Worm (Caenorhabditis elegans): ENCODE results near the gene srh-166.

DNA sequence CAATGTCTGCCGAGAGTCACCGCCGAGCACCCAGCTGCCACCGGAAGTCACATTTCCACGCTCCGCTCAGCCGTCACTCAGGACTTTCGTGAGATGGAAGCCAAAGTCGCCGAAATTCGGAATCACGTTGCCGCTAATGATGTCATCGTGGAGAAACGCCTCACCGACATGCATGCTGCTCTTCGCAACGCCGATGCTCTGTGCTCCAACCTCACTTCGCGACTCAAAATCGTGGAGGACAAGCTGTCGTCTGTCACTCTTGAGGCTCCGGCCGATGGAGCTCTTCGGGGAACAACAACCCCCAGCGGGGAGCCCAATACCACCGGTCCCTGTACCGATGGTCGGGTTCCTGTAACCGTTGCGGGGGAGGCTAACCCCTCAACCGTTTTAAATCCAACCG is 19.1 kb downstream of the srh-166 start:
- TF ChIP-seq hlh-12 (tag; optimal IDR thresholded peaks at IDR 0.05) (no peak), snpc-1.1 (tag; optimal IDR thresholded peaks at IDR 0.05; ENCODE audit: insufficient read depth) (no peak), hlh-26 (GFP tag; conservative IDR thresholded peaks at IDR 0.05) (no peak), ekl-4 (GFP tag; IDR thresholded peaks at IDR 0.05) (no peak), lin-35 (GFP tag; optimal IDR thresholded peaks at IDR 0.05) (no peak), nhr-80 (tag; optimal IDR thresholded peaks at IDR 0.05) (no peak)
